Worm (Caenorhabditis elegans): ENCODE results near the gene ilkp-1.
A peak's percentile ranks its signal among the peaks of the same experiment; 100 is the strongest.

Gene ilkp-1

DNA sequence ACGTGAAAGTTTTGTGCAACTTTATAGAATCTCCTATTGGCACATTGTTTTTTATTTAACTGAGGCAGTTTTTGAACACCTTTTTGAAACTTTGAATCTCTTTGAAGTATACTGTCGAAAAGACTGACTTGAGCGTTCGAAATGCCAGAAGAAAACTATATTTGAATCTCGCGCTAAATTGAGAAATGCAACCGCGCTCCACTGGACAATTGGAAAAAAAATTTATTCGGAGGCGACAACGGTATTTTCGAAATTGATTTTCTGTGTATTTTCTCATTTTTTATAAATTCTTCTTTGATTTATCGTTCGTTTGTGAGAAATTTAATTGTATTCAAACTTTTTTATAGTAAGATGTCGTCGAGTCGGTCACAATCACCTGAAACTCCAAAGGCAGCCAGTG lies 28.0 kb upstream of the ilkp-1 start, which contains the start of gene let-858:
let-858 (plus strand) TSS at position 348 of the 400 bp plus-strand sequence.
- TF ChIP-seq sma-9 (GFP tag; optimal IDR thresholded peaks at IDR 0.05) (peak; percentile 49), sma-9 (tag; optimal IDR thresholded peaks at IDR 0.05) (no peak), nhr-23 (tag; optimal IDR thresholded peaks at IDR 0.05) (no peak), nhr-21 (tag; optimal IDR thresholded peaks at IDR 0.05) (peak; percentile 29), nhr-12 (tag; optimal IDR thresholded peaks at IDR 0.05) (no peak), alr-1 (tag; optimal IDR thresholded peaks at IDR 0.05) (no peak), Y55F3AM.14 (GFP tag; optimal IDR thresholded peaks at IDR 0.05) (no peak), ama-1 (optimal IDR thresholded peaks at IDR 0.05) (no peak), ztf-1 (GFP tag; conservative IDR thresholded peaks at IDR 0.05) (no peak), dmd-4 (tag; optimal IDR thresholded peaks at IDR 0.05) (no peak), peb-1 (tag; optimal IDR thresholded peaks at IDR 0.05) (no peak), ztf-11 (tag; optimal IDR thresholded peaks at IDR 0.05) (no peak), blmp-1 (tag; optimal IDR thresholded peaks at IDR 0.05; ENCODE audit: insufficient read depth) (no peak), mbf-1 (tag; optimal IDR thresholded peaks at IDR 0.05) (no peak), sem-4 (tag; optimal IDR thresholded peaks at IDR 0.05) (peak; percentile 37), mdl-1 (tag; optimal IDR thresholded peaks at IDR 0.05) (no peak), nhr-11 (tag; optimal IDR thresholded peaks at IDR 0.05) (no peak), C34F6.9 (tag; optimal IDR thresholded peaks at IDR 0.05) (peak; percentile 58), nhr-129 (tag; optimal IDR thresholded peaks at IDR 0.05) (peak; percentile 59), nhr-25 (tag; optimal IDR thresholded peaks at IDR 0.05) (peak; percentile 57), snpc-4 (tag; optimal IDR thresholded peaks at IDR 0.05) (no peak), lin-13 (GFP tag; optimal IDR thresholded peaks at IDR 0.05) (peak; percentile 42), lin-11 (tag; optimal IDR thresholded peaks at IDR 0.05) (no peak), nhr-77 (tag; optimal IDR thresholded peaks at IDR 0.05) (no peak), zag-1 (tag; optimal IDR thresholded peaks at IDR 0.05) (no peak), F13H6.1 (tag; optimal IDR thresholded peaks at IDR 0.05) (no peak), mab-5 (tag; optimal IDR thresholded peaks at IDR 0.05) (peak; percentile 16), crh-2 (tag; optimal IDR thresholded peaks at IDR 0.05) (peak; percentile 13), nhr-10 (tag; optimal IDR thresholded peaks at IDR 0.05) (no peak), lin-39 (tag; optimal IDR thresholded peaks at IDR 0.05) (no peak), fos-1 (tag; optimal IDR thresholded peaks at IDR 0.05) (no peak), egl-27 (tag; optimal IDR thresholded peaks at IDR 0.05) (no peak), ceh-16 (tag; optimal IDR thresholded peaks at IDR 0.05) (no peak), sma-3 (GFP tag; optimal IDR thresholded peaks at IDR 0.05) (peak; percentile 42), ZK546.5 (tag; optimal IDR thresholded peaks at IDR 0.05) (no peak), unc-55 (GFP tag; optimal IDR thresholded peaks at IDR 0.05) (no peak), nhr-6 (tag; optimal IDR thresholded peaks at IDR 0.05) (no peak), ztf-4 (tag; optimal IDR thresholded peaks at IDR 0.05) (no peak), aly-2 (tag; optimal IDR thresholded peaks at IDR 0.05) (no peak), R02D3.7 (tag; optimal IDR thresholded peaks at IDR 0.05) (no peak), elt-3 (tag; optimal IDR thresholded peaks at IDR 0.05) (no peak), elt-1 (tag; optimal IDR thresholded peaks at IDR 0.05) (no peak), ceh-82 (tag; optimal IDR thresholded peaks at IDR 0.05) (no peak), unc-62 (GFP tag; optimal IDR thresholded peaks at IDR 0.05) (no peak), skn-1 (tag; optimal IDR thresholded peaks at IDR 0.05) (no peak), gmeb-1 (tag; optimal IDR thresholded peaks at IDR 0.05) (peak; percentile 97), unc-39 (tag; optimal IDR thresholded peaks at IDR 0.05) (no peak), nhr-237 (tag; optimal IDR thresholded peaks at IDR 0.05) (no peak), lsy-2 (tag; optimal IDR thresholded peaks at IDR 0.05) (peak; percentile 34 to 76)
